Fruit fly (Drosophila melanogaster) whole organism: ENCODE measurements around the gene ATPsynbeta.

Source experiments
- CG8478 ChIP-seq: fragments of >200 bp; optimal IDR thresholded peaks from 2 replicates; lab custom pipeline; 2018; ENCODE audit warnings: inconsistent platforms
- Dll ChIP-seq: fragments of >200 bp; optimal IDR thresholded peaks from 2 replicates; lab custom pipeline; 2017
- EcR ChIP-seq, 2 experiments: fragments of >200 bp; optimal IDR thresholded peaks; 2 replicates each; lab custom pipeline; 2017; ENCODE audit warnings: missing biosample characterization in 2 of 2, missing genetic modification characterization in 2 of 2, missing genetic modification reagents in 2 of 2
- pan ChIP-seq: fragments of >200 bp; optimal IDR thresholded peaks from 2 replicates; lab custom pipeline; 2017
- psq ChIP-seq: fragments of >200 bp; optimal IDR thresholded peaks from 2 replicates; lab custom pipeline; 2017
- usp ChIP-seq: fragments of >200 bp; optimal IDR thresholded peaks from 2 replicates; lab custom pipeline; 2017; ENCODE audit warnings: missing biosample characterization, missing genetic modification characterization, mixed read lengths

The ATPsynbeta gene

DNA sequence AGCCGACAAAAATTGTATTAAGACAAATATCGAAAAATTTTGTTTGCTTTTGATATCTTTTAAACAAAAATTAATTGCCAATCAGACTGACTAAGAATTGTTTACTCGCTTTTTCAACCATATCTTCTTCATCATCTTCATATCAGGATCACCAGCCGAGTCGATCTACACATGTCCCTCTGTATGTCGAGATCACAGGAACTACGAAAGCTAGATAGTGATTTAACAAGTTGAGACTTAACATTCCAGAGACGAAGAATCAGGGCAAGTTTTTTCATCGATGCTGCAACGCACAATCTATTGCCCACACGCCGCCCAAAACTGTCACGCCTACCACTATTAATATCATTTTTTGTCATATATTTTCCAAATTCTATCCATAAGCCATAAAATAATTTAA, at the start of gene ATPsynbeta:
ATPsynbeta (plus strand) TSS at position 348 of the 400 bp plus-strand sequence.
- TF ChIP-seq CG8478 (no peak), usp (no peak), pan (lab: Kevin White, UChicago) (no peak), psq (lab: Kevin White, UChicago) (no peak), Dll (lab: Kevin White, UChicago) (no peak), EcR (GFP tag; optimal IDR thresholded peaks at IDR 0.05; lab: Kevin White, UChicago) (no peak)

DNA sequence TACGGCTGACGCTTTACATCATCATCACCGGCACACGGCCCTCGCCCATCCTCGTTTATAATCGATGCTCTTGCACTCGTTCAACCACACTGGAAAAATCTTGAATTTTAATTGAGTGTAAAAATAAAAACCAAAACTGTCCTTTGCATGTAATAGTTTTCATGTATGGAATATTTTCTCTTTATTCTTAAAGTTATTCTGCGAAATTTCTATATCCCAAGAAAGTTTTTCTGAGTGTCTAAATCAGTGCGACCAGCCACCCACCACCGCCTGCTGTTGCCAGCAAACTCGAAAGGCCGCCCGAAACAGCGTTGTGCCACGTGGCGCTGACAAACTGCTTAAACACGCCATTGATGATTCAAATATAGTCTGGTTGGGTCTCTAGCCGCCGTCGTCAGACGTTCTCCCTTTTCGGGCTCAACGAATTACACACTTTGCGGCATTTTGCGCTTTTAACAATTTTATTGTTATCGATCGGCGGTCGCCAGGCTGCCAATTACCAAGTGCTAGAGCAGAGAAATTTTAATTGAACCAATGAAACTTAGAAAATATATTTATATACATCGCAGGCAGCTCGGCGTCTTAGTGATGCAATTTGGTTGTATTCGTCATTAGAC, 48.4 kb upstream of the ATPsynbeta start:
- TF ChIP-seq pan (lab: Kevin White, UChicago) (no peak), CG8478 (no peak), psq (lab: Kevin White, UChicago) (no peak), EcR (GFP tag; optimal IDR thresholded peaks at IDR 0.05; lab: Kevin White, UChicago) (no peak), Dll (lab: Kevin White, UChicago) (no peak), usp (no peak)

DNA sequence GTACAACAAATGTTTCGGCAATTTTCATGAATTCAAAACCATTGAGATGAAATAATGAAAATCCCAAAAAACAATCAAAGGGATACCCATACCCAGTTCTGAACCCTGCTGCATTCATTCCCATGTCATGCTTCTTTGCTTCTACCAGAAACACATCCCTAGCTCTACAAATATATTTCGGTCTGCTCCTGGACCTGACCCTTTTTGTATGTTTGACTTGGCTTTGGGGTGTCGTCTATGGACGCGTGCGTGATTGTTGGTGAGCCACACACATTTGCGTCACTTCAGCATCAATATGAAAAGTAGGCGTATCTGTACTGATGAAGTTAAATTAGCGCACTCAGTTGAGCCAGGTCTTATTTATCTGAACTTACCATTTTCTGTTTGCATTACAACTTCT, 46.5 kb upstream of the ATPsynbeta start:
- TF ChIP-seq EcR (GFP tag; optimal IDR thresholded peaks at IDR 0.05; lab: Kevin White, UChicago) (no peak), usp (no peak), pan (lab: Kevin White, UChicago) (no peak), CG8478 (no peak), Dll (lab: Kevin White, UChicago) (no peak), psq (lab: Kevin White, UChicago) (no peak)

DNA sequence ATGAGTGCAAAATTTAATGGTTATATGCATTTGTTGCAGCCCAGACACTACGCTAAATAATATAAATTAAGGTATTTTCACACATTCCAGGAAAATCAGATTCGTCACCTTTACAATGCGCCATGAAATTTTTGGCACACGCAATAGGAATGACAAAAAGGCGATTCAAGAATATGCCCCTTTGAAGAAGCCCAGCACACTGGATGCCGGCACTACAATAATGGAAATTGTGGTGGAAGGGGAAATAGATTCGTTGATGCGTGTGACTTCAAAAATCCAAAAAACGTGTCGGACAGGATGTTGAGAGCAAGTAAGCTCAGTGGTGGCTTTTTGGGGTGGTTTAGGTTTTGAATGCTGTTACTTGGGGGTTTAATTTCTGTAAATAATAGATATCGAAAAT, 42.9 kb upstream of the ATPsynbeta start:
- no peak for TF ChIP-seq EcR (GFP tag; optimal IDR thresholded peaks at IDR 0.05; lab: Kevin White, UChicago)
- no peak for TF ChIP-seq Dll (lab: Kevin White, UChicago)
- no peak for TF ChIP-seq CG8478
- TF ChIP-seq pan (lab: Kevin White, UChicago), result no peak
- no peak for TF ChIP-seq psq (lab: Kevin White, UChicago)
- no peak for TF ChIP-seq usp

DNA sequence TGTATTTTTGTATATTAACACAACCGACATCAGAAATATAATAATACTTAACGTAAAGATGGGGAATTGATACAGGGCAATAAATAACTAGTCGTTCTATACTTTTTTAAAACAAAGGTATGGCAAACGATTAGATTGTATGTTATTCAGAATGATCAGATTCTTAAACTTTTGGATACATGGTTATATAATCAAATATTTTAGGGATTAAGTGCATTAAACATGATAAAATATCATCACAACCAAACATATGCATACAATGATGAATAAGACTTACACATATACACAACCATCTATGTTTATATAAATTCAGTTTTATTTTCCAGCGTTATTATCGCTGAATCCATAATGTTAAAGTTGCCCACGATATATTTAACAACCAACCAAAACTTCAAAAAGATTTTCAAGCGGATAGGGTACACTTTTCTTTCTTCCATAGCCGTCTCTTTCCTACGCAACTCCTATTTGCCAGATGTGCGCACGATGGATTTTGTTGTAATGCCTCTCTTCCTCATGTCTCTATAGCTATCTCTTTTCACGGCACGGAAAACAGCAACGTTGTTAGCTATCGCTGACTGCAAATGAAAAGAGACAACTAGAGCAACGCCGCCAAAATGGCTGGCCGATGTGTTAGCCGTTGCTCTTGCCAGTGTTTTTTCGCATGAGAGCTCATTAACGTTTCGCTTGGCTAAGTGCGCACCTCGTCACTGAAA, 42.1 kb upstream of the ATPsynbeta start, which contains the start of gene toy:
toy (plus strand) TSS at position 668 of the 713 bp plus-strand sequence.
- TF ChIP-seq EcR (GFP tag; optimal IDR thresholded peaks at IDR 0.05; lab: Kevin White, UChicago) (peak in 1 of 2 experiments; percentile 47), Dll (lab: Kevin White, UChicago) (no peak), psq (lab: Kevin White, UChicago) (no peak), pan (lab: Kevin White, UChicago) (no peak), CG8478 (peak; percentile 84), usp (no peak)

DNA sequence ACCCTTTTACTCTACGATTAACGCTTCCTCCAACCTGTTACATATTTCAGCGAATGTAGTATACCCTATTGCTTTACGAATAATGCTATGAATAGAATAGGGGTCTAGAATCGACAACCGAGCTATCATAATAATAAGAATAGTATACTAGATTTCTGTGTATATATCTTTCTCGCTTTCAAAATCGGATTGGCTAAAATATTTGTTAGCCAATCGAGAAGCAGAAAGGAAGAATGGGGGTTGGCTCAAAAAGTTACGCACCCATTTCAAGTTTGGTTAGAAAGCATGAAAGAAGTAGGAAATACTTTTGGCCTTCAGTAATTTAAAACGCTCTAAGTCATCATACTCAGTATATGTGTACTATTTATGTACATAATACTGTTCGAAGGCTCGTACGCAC, 35.3 kb upstream of the ATPsynbeta start:
- no peak for TF ChIP-seq EcR (GFP tag; optimal IDR thresholded peaks at IDR 0.05; lab: Kevin White, UChicago)
- no peak for TF ChIP-seq psq (lab: Kevin White, UChicago)
- no peak for TF ChIP-seq usp
- TF ChIP-seq Dll (lab: Kevin White, UChicago), result no peak

DNA sequence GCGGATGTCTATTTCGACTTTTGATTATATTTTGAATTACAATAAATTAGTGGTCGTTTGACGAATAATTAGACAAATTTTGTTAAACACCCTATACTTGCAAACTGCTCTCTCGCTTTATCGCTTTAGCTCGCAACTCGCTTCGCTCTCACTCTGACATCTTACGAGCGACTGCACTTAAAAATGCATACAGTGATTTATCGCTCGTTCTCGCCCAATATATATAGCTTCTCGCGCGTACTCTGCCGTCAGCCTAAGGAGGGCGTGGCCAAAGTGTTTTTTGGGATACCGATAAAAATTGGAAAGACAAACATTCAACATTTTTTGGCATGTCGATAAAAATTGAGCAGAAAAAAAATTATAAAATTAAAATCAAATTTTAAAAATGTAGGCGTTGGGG, 22.8 kb upstream of the ATPsynbeta start:
- TF ChIP-seq pan (lab: Kevin White, UChicago) (no peak), Dll (lab: Kevin White, UChicago) (no peak), psq (lab: Kevin White, UChicago) (no peak), usp (no peak), EcR (GFP tag; optimal IDR thresholded peaks at IDR 0.05; lab: Kevin White, UChicago) (no peak), CG8478 (no peak)

DNA sequence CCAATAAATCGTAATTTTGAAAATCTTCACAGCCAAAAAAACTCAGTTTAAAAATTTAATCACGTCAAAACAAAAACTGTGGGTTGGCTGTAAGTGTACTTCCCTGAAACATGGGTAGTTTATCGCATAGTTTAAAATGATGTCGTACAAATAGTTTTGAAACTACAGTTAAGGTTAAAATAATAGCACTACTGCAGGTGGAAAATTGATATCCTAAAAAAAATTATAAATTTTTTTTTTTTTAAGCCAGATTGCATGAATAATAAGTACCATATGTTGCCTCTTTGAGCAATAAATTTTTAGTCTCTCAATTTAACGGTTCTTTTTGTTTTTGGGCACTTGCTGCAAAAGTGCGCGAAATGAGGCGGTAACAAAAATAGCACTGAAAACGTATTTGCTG, 6.2 kb upstream of the ATPsynbeta start:
- TF ChIP-seq EcR (GFP tag; optimal IDR thresholded peaks at IDR 0.05; lab: Kevin White, UChicago), result no peak
- TF ChIP-seq CG8478, result no peak
- TF ChIP-seq Dll (lab: Kevin White, UChicago), result no peak
- no peak for TF ChIP-seq psq (lab: Kevin White, UChicago)
- no peak for TF ChIP-seq usp

DNA sequence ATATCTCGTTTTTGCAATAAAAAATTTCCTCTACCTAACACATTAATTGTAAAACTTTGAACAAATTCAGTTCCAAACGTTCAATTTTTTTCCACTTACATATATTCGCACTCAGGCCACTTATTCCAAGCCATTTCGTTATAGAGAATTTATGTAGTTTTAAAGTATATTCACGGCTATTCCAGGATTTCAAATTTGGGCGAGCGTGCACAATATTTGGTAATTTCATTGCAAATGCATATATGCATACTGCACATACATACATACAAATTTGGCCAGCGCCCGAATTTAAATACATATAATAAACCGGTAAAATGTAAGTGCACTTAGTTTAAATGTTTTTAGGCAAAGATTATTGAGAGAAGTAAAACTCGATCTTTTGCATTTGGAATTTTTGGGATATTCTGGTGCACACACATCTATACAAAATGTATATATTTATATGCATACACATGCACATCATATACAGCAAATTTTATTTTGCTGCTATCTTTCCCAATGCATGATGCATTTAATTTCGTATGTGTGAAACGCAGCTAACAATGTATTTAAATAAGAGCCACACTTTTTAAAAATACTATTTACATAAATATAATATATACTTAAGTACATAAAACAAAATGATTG, 5.1 kb upstream of the ATPsynbeta start:
- no peak for TF ChIP-seq EcR (GFP tag; optimal IDR thresholded peaks at IDR 0.05; lab: Kevin White, UChicago)
- no peak for TF ChIP-seq usp
- TF ChIP-seq pan (lab: Kevin White, UChicago), result no peak
- TF ChIP-seq Dll (lab: Kevin White, UChicago), result no peak
- TF ChIP-seq CG8478, result no peak
- no peak for TF ChIP-seq psq (lab: Kevin White, UChicago)

DNA sequence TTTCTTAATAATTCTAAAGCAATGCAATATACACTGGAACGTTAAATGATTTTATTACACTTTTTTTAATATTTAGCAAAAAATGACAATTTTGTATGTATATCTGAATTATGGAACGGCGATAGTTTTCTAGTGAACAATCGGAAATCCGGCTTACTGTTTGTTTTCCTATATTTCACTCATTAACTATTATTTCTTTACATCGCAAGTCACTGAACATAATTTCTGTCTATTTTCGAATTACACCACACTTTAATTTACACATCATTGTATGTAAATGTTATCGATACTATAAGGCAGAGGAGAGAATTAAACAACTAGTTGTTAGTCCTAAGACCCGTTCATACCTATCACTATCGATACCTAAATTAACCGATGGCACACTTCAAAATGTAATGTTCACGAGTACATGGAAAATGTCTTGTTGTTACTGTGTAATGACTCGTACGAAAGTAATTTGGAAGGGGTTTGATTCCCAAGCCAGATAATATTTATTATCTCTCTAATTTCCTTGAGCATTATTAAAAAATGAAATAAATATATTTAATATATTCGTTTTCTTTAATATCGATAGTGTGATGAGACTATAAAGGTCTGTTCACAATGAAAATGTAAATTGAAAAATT, 4.4 kb upstream of the ATPsynbeta start, which contains the start of gene PlexA:
PlexA (minus strand) TSS at position 296 of the 626 bp plus-strand sequence.
- TF ChIP-seq pan (lab: Kevin White, UChicago) (no peak), Dll (lab: Kevin White, UChicago) (no peak), usp (no peak), EcR (GFP tag; optimal IDR thresholded peaks at IDR 0.05; lab: Kevin White, UChicago) (no peak), psq (lab: Kevin White, UChicago) (no peak), CG8478 (no peak)

DNA sequence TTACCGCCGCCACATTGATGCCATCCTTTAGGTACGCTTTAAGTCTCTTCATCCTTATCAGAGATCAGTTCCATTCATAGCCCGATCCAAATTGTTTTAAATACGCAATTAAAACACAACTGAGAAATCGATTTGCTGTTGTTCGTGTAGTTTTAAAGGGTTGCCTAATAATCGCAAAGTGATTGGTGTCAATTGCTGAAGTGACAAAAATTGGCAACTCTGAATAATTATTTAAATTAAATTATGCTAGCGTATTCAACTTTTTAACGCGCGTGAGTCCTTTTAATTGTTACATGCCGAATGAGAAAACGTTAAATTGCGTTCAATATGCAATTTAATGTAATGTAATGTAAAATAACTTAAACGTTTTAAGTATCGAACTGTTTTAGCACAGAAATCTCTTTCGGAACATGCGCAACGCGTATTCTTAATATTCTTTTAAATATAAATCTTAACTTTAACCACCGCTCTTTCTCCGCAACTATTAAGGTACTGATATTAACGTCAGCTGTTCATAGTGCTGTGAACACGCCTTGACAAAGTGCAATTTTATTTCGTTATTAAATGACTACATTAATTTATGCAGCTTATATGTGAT, 2.0 kb upstream of the ATPsynbeta start, which contains the start of gene Mpv17:
Mpv17 (minus strand) TSS at position 164 of the 598 bp plus-strand sequence.
- TF ChIP-seq CG8478 (no peak), EcR (GFP tag; optimal IDR thresholded peaks at IDR 0.05; lab: Kevin White, UChicago) (no peak), pan (lab: Kevin White, UChicago) (no peak), Dll (lab: Kevin White, UChicago) (no peak), usp (no peak), psq (lab: Kevin White, UChicago) (no peak)
